Worm (Caenorhabditis elegans) whole organism, L2 larva: Measurements from ENCODE around the gene F07C3.3.

Source experiments
- C34F6.9 ChIP-seq: fragments of 150-350 bp; optimal IDR thresholded peaks from 2 replicates; lab custom pipeline; 2014; ENCODE audit warnings: missing biosample characterization, missing genetic modification characterization
- F13H6.1 ChIP-seq: sonication (generic microtip); optimal IDR thresholded peaks from 2 replicates; lab custom pipeline; 2016; ENCODE audit warnings: missing genetic modification characterization, missing compliant biosample characterization
- R02D3.7 ChIP-seq: fragments of 150-350 bp; optimal IDR thresholded peaks from 2 replicates; lab custom pipeline; 2014; ENCODE audit warnings: missing biosample characterization, missing genetic modification characterization
- Y55F3AM.14 ChIP-seq: fragments of 200-800 bp; sonication (Bioruptor generic); optimal IDR thresholded peaks from 2 replicates; lab custom pipeline; 2018; ENCODE audit warnings: mild to moderate bottlenecking, missing genetic modification characterization, missing compliant biosample characterization
- ZK546.5 ChIP-seq: sonication (generic microtip); optimal IDR thresholded peaks from 2 replicates; lab custom pipeline; 2017; ENCODE audit warnings: missing biosample characterization, missing genetic modification characterization
- alr-1 ChIP-seq: fragments of 150-350 bp; optimal IDR thresholded peaks from 2 replicates; lab custom pipeline; 2014; ENCODE audit warnings: missing biosample characterization, missing genetic modification characterization
- blmp-1 ChIP-seq: sonication (generic microtip); optimal IDR thresholded peaks from 2 replicates; lab custom pipeline; 2017; ENCODE audit warnings: missing genetic modification characterization, mild to moderate bottlenecking, missing compliant biosample characterization, antibody characterized with exemption, moderate library complexity; ENCODE audit not compliant: insufficient read depth
- ceh-16 ChIP-seq: fragments of 150-350 bp; optimal IDR thresholded peaks from 2 replicates; lab custom pipeline; 2014; ENCODE audit warnings: missing biosample characterization, missing genetic modification characterization
- ceh-82 ChIP-seq: fragments of 150-350 bp; optimal IDR thresholded peaks from 2 replicates; lab custom pipeline; 2014; ENCODE audit warnings: missing biosample characterization, missing genetic modification characterization
- crh-2 ChIP-seq: sonication (generic microtip); optimal IDR thresholded peaks from 2 replicates; lab custom pipeline; 2017; ENCODE audit warnings: missing biosample characterization, missing genetic modification characterization
- elt-1 ChIP-seq: fragments of 150-350 bp; optimal IDR thresholded peaks from 2 replicates; lab custom pipeline; 2014; ENCODE audit warnings: missing biosample characterization, missing genetic modification characterization
- elt-3 ChIP-seq: sonication (generic microtip); optimal IDR thresholded peaks from 2 replicates; lab custom pipeline; 2017; ENCODE audit warnings: missing biosample characterization, missing genetic modification characterization
- fos-1 ChIP-seq: fragments of 150-350 bp; optimal IDR thresholded peaks from 2 replicates; lab custom pipeline; 2014; ENCODE audit warnings: missing biosample characterization, missing genetic modification characterization
- gmeb-1 ChIP-seq: fragments of 150-350 bp; optimal IDR thresholded peaks from 2 replicates; lab custom pipeline; 2014; ENCODE audit warnings: missing biosample characterization, missing genetic modification characterization
- lin-11 ChIP-seq: fragments of 150-350 bp; sonication (generic microtip); optimal IDR thresholded peaks from 2 replicates; lab custom pipeline; 2014; ENCODE audit warnings: missing biosample characterization, missing genetic modification characterization, inconsistent platforms, mixed read lengths
- lin-13 ChIP-seq: fragments of 150-350 bp; optimal IDR thresholded peaks from 2 replicates; lab custom pipeline; 2014; ENCODE audit warnings: missing biosample characterization, missing genetic modification reagents, missing genetic modification characterization
- lin-39 ChIP-seq: fragments of 150-350 bp; optimal IDR thresholded peaks from 2 replicates; lab custom pipeline; 2014; ENCODE audit warnings: missing biosample characterization, missing genetic modification reagents, missing genetic modification characterization
- lsy-2 ChIP-seq, 2 experiments: fragments of 150-350 bp in 1 of 2; sonication (generic microtip) in 1 of 2; optimal IDR thresholded peaks; 2 replicates each; lab custom pipeline; 2014 to 2017; ENCODE audit warnings: missing biosample characterization in 2 of 2, missing genetic modification characterization in 2 of 2
- mbf-1 ChIP-seq: sonication (generic microtip); optimal IDR thresholded peaks from 2 replicates; lab custom pipeline; 2017; ENCODE audit warnings: missing biosample characterization, missing genetic modification characterization
- mdl-1 ChIP-seq, 2 experiments: fragments of 150-350 bp in 1 of 2; sonication (generic microtip) in 1 of 2; optimal IDR thresholded peaks; 2 replicates each; lab custom pipeline; 2017; ENCODE audit warnings: missing biosample characterization in 2 of 2, missing genetic modification characterization in 2 of 2
- nhr-10 ChIP-seq: sonication (generic microtip); optimal IDR thresholded peaks from 2 replicates; lab custom pipeline; 2017; ENCODE audit warnings: missing biosample characterization, missing genetic modification characterization
- nhr-11 ChIP-seq: fragments of 150-350 bp; optimal IDR thresholded peaks from 2 replicates; lab custom pipeline; 2014; ENCODE audit warnings: missing biosample characterization, missing genetic modification characterization
- nhr-12 ChIP-seq: fragments of 150-350 bp; optimal IDR thresholded peaks from 2 replicates; lab custom pipeline; 2014; ENCODE audit warnings: missing biosample characterization, missing genetic modification characterization
- nhr-129 ChIP-seq: fragments of 150-350 bp; optimal IDR thresholded peaks from 2 replicates; lab custom pipeline; 2014; ENCODE audit warnings: missing biosample characterization, missing genetic modification characterization
- nhr-21 ChIP-seq: fragments of 150-350 bp; optimal IDR thresholded peaks from 2 replicates; lab custom pipeline; 2014; ENCODE audit warnings: missing biosample characterization, missing genetic modification characterization
- nhr-23 ChIP-seq: fragments of 150-350 bp; optimal IDR thresholded peaks from 2 replicates; lab custom pipeline; 2014; ENCODE audit warnings: missing biosample characterization, missing genetic modification reagents, missing genetic modification characterization
- nhr-237 ChIP-seq: fragments of 150-350 bp; optimal IDR thresholded peaks from 2 replicates; lab custom pipeline; 2014; ENCODE audit warnings: missing biosample characterization, missing genetic modification characterization
- nhr-6 ChIP-seq: fragments of 150-350 bp; optimal IDR thresholded peaks from 2 replicates; lab custom pipeline; 2014; ENCODE audit warnings: missing biosample characterization, missing genetic modification characterization
- nhr-77 ChIP-seq: fragments of 150-350 bp; optimal IDR thresholded peaks from 2 replicates; lab custom pipeline; 2014; ENCODE audit warnings: missing biosample characterization, missing genetic modification characterization
- sem-4 ChIP-seq: fragments of 150-350 bp; optimal IDR thresholded peaks from 2 replicates; lab custom pipeline; 2014; ENCODE audit warnings: missing biosample characterization, missing genetic modification reagents, missing genetic modification characterization
- skn-1 ChIP-seq: sonication (generic microtip); optimal IDR thresholded peaks from 2 replicates; lab custom pipeline; 2017; ENCODE audit warnings: missing biosample characterization, missing genetic modification characterization
- sma-9 ChIP-seq, 2 experiments: fragments of 150-350 bp in 1 of 2; sonication (generic microtip) in 1 of 2; optimal IDR thresholded peaks; 2 replicates each; lab custom pipeline; 2014 to 2016; ENCODE audit warnings: missing genetic modification characterization in 2 of 2, mild to moderate bottlenecking in 1 of 2, missing biosample characterization in 1 of 2, missing compliant biosample characterization in 1 of 2, missing genetic modification reagents in 1 of 2, moderate library complexity in 1 of 2
- unc-39 ChIP-seq: fragments of 150-350 bp; optimal IDR thresholded peaks from 2 replicates; lab custom pipeline; 2014; ENCODE audit warnings: missing biosample characterization, missing genetic modification characterization
- unc-55 ChIP-seq: fragments of 150-350 bp; sonication (generic microtip); optimal IDR thresholded peaks from 3 replicates; lab custom pipeline; 2014; ENCODE audit warnings: missing biosample characterization, missing genetic modification reagents, missing genetic modification characterization
- unc-62 ChIP-seq: fragments of 150-350 bp; optimal IDR thresholded peaks from 2 replicates; lab custom pipeline; 2014; ENCODE audit warnings: missing biosample characterization, missing genetic modification reagents, missing genetic modification characterization
- ztf-1 ChIP-seq: fragments of 200-800 bp; sonication (Bioruptor generic); conservative IDR thresholded peaks from 2 replicates; pipeline ENCODE4 v1.3.6; 2022; ENCODE audit warnings: missing genetic modification characterization, missing compliant biosample characterization
- ztf-11 ChIP-seq: sonication (generic microtip); optimal IDR thresholded peaks from 2 replicates; lab custom pipeline; 2017; ENCODE audit warnings: missing biosample characterization, missing genetic modification characterization
- ztf-4 ChIP-seq: fragments of 150-350 bp; optimal IDR thresholded peaks from 2 replicates; lab custom pipeline; 2014; ENCODE audit warnings: missing biosample characterization, missing genetic modification characterization

F07C3.3 gene

DNA sequence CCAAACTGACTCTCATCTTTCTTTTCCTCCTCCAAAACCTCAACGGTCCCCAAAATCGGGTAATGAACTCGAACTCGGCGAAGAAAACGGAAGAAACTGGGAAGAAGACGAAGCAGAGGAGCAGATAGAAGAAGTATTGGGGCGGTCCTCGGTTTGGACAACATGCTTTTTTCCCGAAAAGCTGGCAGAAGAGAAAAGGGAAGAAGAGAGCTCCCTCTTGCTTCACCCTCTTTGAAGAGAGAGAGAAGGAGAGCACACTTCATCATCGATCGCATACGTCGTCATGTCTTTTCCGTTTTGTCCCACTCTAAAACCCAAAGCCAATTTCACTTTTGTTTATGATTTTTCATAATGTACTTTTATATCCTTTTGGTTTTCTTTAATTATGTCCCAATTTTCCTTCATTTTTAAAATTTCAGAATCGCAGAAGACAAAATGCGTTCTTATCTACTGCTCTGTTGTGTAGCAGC lies 6.5 kb downstream of the F07C3.3 start, which contains the start of gene F07C3.2:
Gene F07C3.2, plus strand, starts transcription at position 420 of the 470 bp plus-strand sequence.
- TF ChIP-seq skn-1 (tag; lab: Kevin White, UChicago) (no peak), C34F6.9 (tag; lab: Kevin White, UChicago) (peak; percentile 54), lsy-2 (tag; optimal IDR thresholded peaks at IDR 0.05; lab: Kevin White, UChicago) (peak in 1 of 2 experiments; percentile 36), ZK546.5 (no peak), crh-2 (tag; lab: Kevin White, UChicago) (peak; percentile 16), unc-55 (GFP tag; lab: Kevin White, UChicago) (peak; percentile 49), nhr-129 (peak; percentile 8)

DNA sequence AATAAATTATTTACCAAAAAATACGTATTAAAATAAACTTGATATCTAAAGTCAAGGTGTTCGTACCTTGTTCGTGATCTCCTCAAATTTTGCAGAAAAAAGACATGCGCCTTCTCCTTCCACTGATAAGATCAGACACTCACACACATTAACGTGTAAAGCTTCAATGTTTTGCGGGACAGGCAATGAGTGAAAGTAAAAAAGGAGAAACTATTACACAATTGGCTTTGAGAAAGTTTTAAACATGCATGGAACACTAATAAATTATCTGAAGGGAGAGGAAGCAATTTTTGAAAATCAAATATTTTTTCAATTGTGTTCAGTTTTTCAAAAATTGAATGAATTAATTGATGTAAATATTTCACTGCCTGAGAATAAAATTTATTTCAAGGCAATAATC lies 7.2 kb downstream of the F07C3.3 start:
- TF ChIP-seq blmp-1 (tag; lab: Kevin White, UChicago): peak; percentile 74
- TF ChIP-seq ztf-1 (GFP tag; lab: Robert Waterston, UW): no peak
- TF ChIP-seq skn-1 (tag; lab: Kevin White, UChicago): no peak
- TF ChIP-seq unc-55 (GFP tag; lab: Kevin White, UChicago): peak; percentile 26

DNA sequence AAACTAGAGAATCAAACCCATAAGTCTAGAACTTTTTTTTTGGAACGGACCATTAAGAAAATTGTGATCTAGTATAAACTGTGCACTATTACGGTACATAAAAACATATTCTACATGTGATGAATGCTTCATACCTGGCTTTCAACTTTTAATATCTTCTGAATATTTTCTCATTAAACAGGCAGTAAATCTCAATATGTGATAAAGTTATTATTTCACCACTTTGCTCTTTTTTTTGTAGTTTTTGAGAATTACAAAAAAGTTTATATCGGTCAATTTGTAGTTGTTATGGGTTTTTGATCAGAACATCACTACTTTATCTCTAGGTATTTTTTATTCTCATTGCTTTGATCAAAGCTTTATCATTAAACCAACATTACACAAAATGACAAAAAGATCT lies 7.8 kb downstream of the F07C3.3 start:
- TF ChIP-seq nhr-237 (tag; lab: Kevin White, UChicago): no peak
- no peak for TF ChIP-seq R02D3.7 (tag; lab: Kevin White, UChicago)
- TF ChIP-seq nhr-129: no peak
- TF ChIP-seq nhr-10 (tag; lab: Kevin White, UChicago): no peak
- TF ChIP-seq ztf-1 (GFP tag; lab: Robert Waterston, UW): no peak
- no peak for TF ChIP-seq elt-1 (tag; lab: Kevin White, UChicago)
- TF ChIP-seq mdl-1 (tag; optimal IDR thresholded peaks at IDR 0.05; lab: Kevin White, UChicago): no peak
- no peak for TF ChIP-seq gmeb-1
- no peak for TF ChIP-seq nhr-12 (tag; lab: Kevin White, UChicago)
- TF ChIP-seq lin-13 (GFP tag; lab: Kevin White, UChicago): no peak
- TF ChIP-seq lin-11 (tag; lab: Kevin White, UChicago): no peak
- TF ChIP-seq lin-39 (tag; lab: Kevin White, UChicago): no peak
- TF ChIP-seq nhr-11 (tag; lab: Kevin White, UChicago): no peak
- no peak for TF ChIP-seq unc-55 (GFP tag; lab: Kevin White, UChicago)

DNA sequence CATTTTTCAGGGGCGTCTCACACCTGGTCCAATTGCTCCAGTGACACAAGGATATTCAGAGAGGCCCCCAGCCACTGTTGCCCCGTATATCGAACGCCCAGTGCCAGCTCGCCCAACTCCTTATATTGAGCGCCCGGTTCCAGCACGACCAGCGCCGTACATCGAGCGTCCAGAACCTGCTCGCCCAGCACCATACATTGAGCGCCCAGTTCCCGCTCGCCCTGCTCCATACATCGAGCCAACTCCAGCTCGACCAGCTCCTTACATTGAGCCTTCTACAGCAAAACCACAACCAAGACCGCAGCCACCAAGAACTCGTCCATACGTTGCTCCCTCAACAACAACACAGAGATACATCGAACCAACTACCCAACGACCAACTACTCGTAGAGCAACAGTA lies 9.4 kb downstream of the F07C3.3 start:
- TF ChIP-seq ztf-4 (tag; lab: Kevin White, UChicago) (no peak), C34F6.9 (tag; lab: Kevin White, UChicago) (no peak), ZK546.5 (no peak), gmeb-1 (no peak), unc-62 (GFP tag; lab: Kevin White, UChicago) (no peak), elt-1 (tag; lab: Kevin White, UChicago) (no peak)
- TF ChIP-seq, all 48 proteins: peak for 0

DNA sequence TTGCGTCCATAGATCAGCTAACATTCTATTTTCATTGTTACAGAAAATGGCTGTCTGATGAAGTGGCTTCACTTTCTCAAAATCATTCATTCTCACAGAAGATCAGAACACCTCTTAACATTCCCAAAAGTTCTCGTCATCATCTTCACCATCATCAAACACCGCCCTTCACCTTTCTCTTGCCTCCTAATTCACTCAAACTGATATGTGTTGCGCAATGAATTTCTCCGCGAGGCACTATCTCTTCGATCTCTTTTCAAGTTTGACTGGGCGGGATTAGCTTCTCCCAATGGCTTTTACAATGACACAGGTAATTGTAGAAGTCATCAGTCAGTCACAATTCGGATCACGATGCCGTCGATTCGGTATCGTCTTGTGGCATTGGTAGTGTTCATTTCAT lies 10.6 kb downstream of the F07C3.3 start, which contains the start of gene grd-6:
Gene grd-6, plus strand, starts transcription at position 301 of the 400 bp plus-strand sequence.
- TF ChIP-seq nhr-129 (no peak), blmp-1 (tag; lab: Kevin White, UChicago) (no peak), fos-1 (no peak), elt-3 (no peak)

ce11 chrV:9220444-9220843 lies 11.8 kb downstream of the F07C3.3 start:
- TF ChIP-seq elt-3: no peak
- peak; percentile 58 for TF ChIP-seq sma-9 (GFP tag; optimal IDR thresholded peaks at IDR 0.05; lab: Kevin White, UChicago)
- TF ChIP-seq sma-9 (tag; optimal IDR thresholded peaks at IDR 0.05; lab: Kevin White, UChicago): no peak
- peak; percentile 23 for TF ChIP-seq F13H6.1 (tag; lab: Kevin White, UChicago)
- TF ChIP-seq nhr-21 (tag; lab: Kevin White, UChicago): no peak
- peak; percentile 22 for TF ChIP-seq lin-11 (tag; lab: Kevin White, UChicago)
- peak; percentile 49 for TF ChIP-seq nhr-129
- TF ChIP-seq sem-4 (tag; lab: Kevin White, UChicago): no peak
- peak; percentile 59 for TF ChIP-seq C34F6.9 (tag; lab: Kevin White, UChicago)
- TF ChIP-seq nhr-6 (tag; lab: Kevin White, UChicago): no peak
- peak; percentile 34 for TF ChIP-seq fos-1
- TF ChIP-seq skn-1 (tag; lab: Kevin White, UChicago): no peak
- TF ChIP-seq ztf-1 (GFP tag; lab: Robert Waterston, UW): no peak
- peak; percentile 85 for TF ChIP-seq gmeb-1
- no peak for TF ChIP-seq lin-39 (tag; lab: Kevin White, UChicago)
- no peak for TF ChIP-seq alr-1 (tag; lab: Kevin White, UChicago)
- TF ChIP-seq ZK546.5: no peak
- no peak for TF ChIP-seq mbf-1 (tag; lab: Kevin White, UChicago)
- TF ChIP-seq Y55F3AM.14 (GFP tag; lab: Kevin White, UChicago): no peak
- no peak for TF ChIP-seq ztf-11 (tag; lab: Kevin White, UChicago)
- TF ChIP-seq ceh-16 (tag; lab: Kevin White, UChicago): no peak
- TF ChIP-seq lin-13 (GFP tag; lab: Kevin White, UChicago): peak; percentile 50
- no peak for TF ChIP-seq nhr-23 (tag; lab: Kevin White, UChicago)
- TF ChIP-seq crh-2 (tag; lab: Kevin White, UChicago): peak; percentile 57
- TF ChIP-seq unc-39: no peak
- no peak for TF ChIP-seq R02D3.7 (tag; lab: Kevin White, UChicago)
- TF ChIP-seq ceh-82 (tag; lab: Kevin White, UChicago): no peak
- no peak for TF ChIP-seq elt-1 (tag; lab: Kevin White, UChicago)
- peak; percentile 79 for TF ChIP-seq unc-55 (GFP tag; lab: Kevin White, UChicago)
- TF ChIP-seq nhr-237 (tag; lab: Kevin White, UChicago): no peak
- TF ChIP-seq nhr-77 (tag; lab: Kevin White, UChicago): no peak
- TF ChIP-seq lsy-2 (tag; optimal IDR thresholded peaks at IDR 0.05; lab: Kevin White, UChicago): peak in 1 of 2 experiments; percentile 63
- no peak for TF ChIP-seq nhr-10 (tag; lab: Kevin White, UChicago)
